Fruit fly (Drosophila melanogaster): ENCODE results near the gene Eip63F-1.

dm6 chr3L:3882046-3882445 is 53.4 kb downstream of the Eip63F-1 start:
- TF ChIP-seq Hr4 (GFP tag; optimal IDR thresholded peaks at IDR 0.05): no peak
- no peak for TF ChIP-seq CG15336 (GFP tag; IDR thresholded peaks at IDR 0.05)
- TF ChIP-seq CG8119 (GFP tag; IDR thresholded peaks at IDR 0.05): no peak
- no peak for TF ChIP-seq acj6 (GFP tag; optimal IDR thresholded peaks at IDR 0.05)
- no peak for TF ChIP-seq CG32006 (GFP tag; optimal IDR thresholded peaks at IDR 0.05)
- TF ChIP-seq Lpt (GFP tag; optimal IDR thresholded peaks at IDR 0.05): no peak
- peak; percentile 17 for TF ChIP-seq Eip78C (GFP tag)
- no peak for TF ChIP-seq CG1621 (tag; optimal IDR thresholded peaks at IDR 0.05)
- no peak for TF ChIP-seq CG9139 (GFP tag; optimal IDR thresholded peaks at IDR 0.05)
- no peak for TF ChIP-seq OdsH (GFP tag; optimal IDR thresholded peaks at IDR 0.05)
- no peak for TF ChIP-seq CG3919 (GFP tag; optimal IDR thresholded peaks at IDR 0.05)

Measured in whole organism, prepupa.